Worm (Caenorhabditis elegans) whole organism, L4/young adult: ENCODE data around the gene irld-21.

Source experiments
- W03F9.2 ChIP-seq: fragments of 150-350 bp; optimal IDR thresholded peaks from 2 replicates; lab custom pipeline; 2014; ENCODE audit warnings: missing biosample characterization, missing genetic modification characterization
- dao-5 ChIP-seq: sonication (generic microtip); optimal IDR thresholded peaks from 2 replicates; lab custom pipeline; 2016; ENCODE audit warnings: missing genotype, missing genetic modification characterization, moderate library complexity, missing compliant biosample characterization
- him-1 ChIP-seq: sonication (generic microtip); optimal IDR thresholded peaks from 2 replicates; lab custom pipeline; 2016; ENCODE audit warnings: missing genotype, missing genetic modification reagents, missing genetic modification characterization, missing compliant biosample characterization

irld-21 gene

DNA sequence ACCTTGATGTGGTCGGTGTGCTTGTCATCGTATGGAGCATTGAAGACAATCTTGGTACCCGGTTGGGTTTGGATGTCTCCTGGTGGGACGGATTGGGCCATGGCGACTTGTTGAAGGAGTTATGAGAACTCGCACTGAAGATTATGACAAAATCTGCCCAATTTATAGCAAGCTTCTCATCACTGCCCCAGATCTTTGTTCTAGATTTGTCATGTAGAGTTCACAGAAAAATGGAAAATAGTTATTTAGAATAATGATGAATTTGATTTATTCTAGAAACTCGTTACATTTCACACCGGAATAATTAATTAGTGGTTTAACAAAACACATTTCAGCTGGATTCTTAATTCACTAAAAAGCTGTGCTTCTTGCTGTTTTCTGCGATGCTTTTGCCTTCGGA is 21.5 kb upstream of the irld-21 start, which contains the start of gene msp-38:
TSS of gene msp-38 (minus strand) at position 101 of the 400 bp plus-strand sequence.
- TF ChIP-seq W03F9.2 (tag; lab: Kevin White, UChicago) (no peak), dao-5 (tag; lab: Kevin White, UChicago) (no peak), him-1 (tag; lab: Kevin White, UChicago) (no peak)

DNA sequence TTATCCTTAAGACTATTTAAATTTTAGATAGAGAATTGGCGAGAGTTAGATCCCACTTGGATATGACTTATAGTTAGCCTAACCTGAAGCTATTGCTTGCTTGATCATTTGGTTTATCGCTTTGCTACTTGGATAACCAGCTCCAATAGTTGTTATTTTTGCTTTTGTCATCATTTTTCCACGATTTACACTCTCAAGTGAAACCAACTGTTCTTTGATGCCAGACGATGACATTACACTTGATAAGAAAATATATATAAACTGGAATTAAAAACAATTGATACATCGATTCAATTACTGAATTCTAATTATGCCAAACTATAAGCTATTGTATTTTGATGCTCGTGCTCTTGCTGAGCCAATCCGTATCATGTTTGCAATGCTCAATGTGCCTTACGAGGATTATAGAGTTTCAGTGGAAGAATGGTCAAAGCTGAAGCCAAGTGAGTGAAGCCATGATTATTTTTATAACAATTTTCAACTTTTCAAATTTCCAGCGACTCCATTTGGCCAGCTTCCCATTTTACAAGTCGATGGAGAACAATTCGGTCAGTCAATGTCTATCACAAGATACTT is 19.9 kb upstream of the irld-21 start, which contains the start of the genes gst-2, gst-4 and dhs-12:
TSS of gene gst-2 (minus strand) at position 132 of the 576 bp plus-strand sequence.
TSS of gene gst-4 (plus strand) at position 296 of the 576 bp plus-strand sequence.
TSS of gene dhs-12 (plus strand) at position 526 of the 576 bp plus-strand sequence.
- TF ChIP-seq dao-5 (tag; lab: Kevin White, UChicago): no peak
- no peak for TF ChIP-seq W03F9.2 (tag; lab: Kevin White, UChicago)
- TF ChIP-seq him-1 (tag; lab: Kevin White, UChicago): no peak

DNA sequence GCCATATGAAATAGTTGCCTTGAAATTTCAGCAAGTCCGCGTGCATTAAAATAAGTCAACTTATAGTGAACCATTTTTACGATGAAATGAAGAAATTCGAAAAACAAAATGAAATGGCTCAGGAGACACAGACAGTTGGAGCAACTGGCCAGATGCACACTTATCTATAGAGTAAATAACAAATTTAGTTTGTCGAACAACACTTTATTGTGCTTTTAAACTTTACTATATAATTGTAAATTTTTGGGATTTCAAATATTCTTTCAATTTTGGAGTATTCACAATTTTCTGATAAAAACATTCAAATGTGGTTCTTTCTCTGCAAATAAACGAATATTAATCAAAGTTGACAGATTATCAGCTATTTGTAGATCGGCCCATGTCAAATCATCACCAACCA is 18.0 kb upstream of the irld-21 start, which contains the start of gene gst-3:
TSS of gene gst-3 (minus strand) at position 101 of the 400 bp plus-strand sequence.
- TF ChIP-seq W03F9.2 (tag; lab: Kevin White, UChicago): no peak

DNA sequence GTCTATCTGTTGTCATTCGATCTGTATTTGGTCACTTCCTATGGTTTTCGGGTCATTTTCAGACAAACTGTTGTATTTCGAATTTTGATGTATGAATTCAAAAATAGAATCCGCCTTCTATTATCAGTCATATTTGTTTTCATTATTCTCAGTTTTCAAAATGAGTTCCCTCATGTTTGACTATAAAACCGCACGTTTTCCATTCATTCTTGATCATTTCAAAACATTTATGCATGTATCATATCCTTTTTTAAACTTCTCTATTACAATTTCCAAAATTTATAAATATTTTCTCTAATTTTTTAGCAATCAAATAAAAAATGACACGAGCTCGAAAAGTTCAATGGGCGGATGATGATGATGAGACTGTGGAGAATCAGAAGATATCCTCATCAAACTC is 15.7 kb upstream of the irld-21 start, which contains the start of gene K08F4.12:
TSS of gene K08F4.12 (plus strand) at position 301 of the 400 bp plus-strand sequence.
- no peak for TF ChIP-seq W03F9.2 (tag; lab: Kevin White, UChicago)

DNA sequence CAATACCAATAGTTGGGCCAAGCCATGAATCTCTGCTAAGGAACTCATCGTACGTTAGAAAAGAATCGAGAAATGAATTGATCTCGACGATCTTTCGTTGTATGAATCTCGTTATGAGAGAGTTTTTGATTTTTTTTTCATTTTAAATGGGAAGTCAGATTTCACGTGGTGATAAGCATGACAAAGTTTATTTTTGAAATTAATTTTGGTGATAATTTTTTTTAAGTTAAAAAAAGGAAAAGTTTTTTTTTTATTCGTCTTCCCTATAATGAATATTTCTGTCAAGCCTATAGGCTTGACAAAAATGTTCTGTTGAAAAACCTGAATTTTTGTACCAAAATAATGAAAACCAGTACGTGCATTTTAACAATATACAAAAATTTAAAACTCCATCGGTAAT is 13.7 kb upstream of the irld-21 start, which contains the start of gene K08F4.5:
TSS of gene K08F4.5 (minus strand) at position 101 of the 400 bp plus-strand sequence.
- TF ChIP-seq him-1 (tag; lab: Kevin White, UChicago): no peak

- TF ChIP-seq W03F9.2 (tag; lab: Kevin White, UChicago): no peak
- TF ChIP-seq him-1 (tag; lab: Kevin White, UChicago): no peak
- TF ChIP-seq dao-5 (tag; lab: Kevin White, UChicago): no peak
Observed at ce11 chrIV:10129957-10130356, 7.9 kb upstream of the irld-21 start, which contains the start of gene glt-3. glt-3 (plus strand) TSS chrIV:10130257.

DNA sequence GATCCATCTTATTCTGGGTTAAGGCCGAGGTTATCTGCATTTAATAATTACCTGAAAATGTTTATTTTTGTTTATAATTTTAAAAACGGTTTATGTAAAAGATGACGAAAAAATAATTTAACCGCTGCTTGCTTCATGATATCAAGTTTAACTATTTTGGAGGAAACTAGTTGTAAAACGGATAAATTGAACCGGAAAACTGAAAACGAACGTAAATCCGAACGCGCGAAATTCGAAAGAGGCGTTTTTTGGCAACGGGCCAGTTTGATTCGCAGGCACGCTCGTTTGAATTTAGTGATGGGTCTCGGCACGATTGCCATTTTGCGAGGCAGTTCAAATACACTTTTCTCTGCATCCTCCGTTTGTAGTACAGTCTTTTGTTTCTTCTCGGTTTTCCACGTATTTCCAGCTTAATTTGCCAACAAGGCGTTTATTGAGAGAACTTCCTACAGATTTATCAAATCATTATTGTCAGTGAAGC is 6.8 kb upstream of the irld-21 start, which contains the start of the genes gtbp-1 and K08F4.3:
TSS of gene gtbp-1 (minus strand) at position 51 of the 481 bp plus-strand sequence.
TSS of gene K08F4.3 (plus strand) at position 352 of the 481 bp plus-strand sequence.
- TF ChIP-seq dao-5 (tag; lab: Kevin White, UChicago) (no peak), him-1 (tag; lab: Kevin White, UChicago) (no peak), W03F9.2 (tag; lab: Kevin White, UChicago) (peak; percentile 81)

- TF ChIP-seq W03F9.2 (tag; lab: Kevin White, UChicago) (no peak), dao-5 (tag; lab: Kevin White, UChicago) (no peak), him-1 (tag; lab: Kevin White, UChicago) (no peak)
Observed at ce11 chrIV:10128446-10128845, 6.3 kb upstream of the irld-21 start.

DNA sequence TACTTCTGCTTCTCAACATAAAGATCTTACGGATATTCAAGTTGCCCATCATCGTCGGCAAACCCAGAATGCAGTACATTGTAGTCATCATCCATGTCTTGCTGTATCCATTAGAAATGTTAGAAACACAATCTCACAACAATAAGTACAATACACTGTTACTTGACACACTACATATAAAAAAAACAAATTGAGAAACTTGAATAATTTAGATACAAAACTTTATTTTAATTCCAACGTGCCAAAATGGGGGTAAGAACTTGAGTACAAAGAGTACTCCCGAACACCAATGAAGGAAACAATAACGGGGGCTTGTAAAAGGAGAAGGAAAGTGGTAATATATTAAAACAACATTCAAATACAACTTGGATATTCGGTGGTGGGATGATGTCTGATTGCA is 4.4 kb upstream of the irld-21 start, which contains the start of gene ctf-18:
TSS of gene ctf-18 (minus strand) at position 101 of the 400 bp plus-strand sequence.
- TF ChIP-seq W03F9.2 (tag; lab: Kevin White, UChicago): no peak
- TF ChIP-seq dao-5 (tag; lab: Kevin White, UChicago): no peak
- no peak for TF ChIP-seq him-1 (tag; lab: Kevin White, UChicago)

- no peak for TF ChIP-seq dao-5 (tag; lab: Kevin White, UChicago)
- TF ChIP-seq him-1 (tag; lab: Kevin White, UChicago): no peak
- TF ChIP-seq W03F9.2 (tag; lab: Kevin White, UChicago): no peak
Observed at ce11 chrIV:10116765-10117164, 5.3 kb downstream of the irld-21 start.

DNA sequence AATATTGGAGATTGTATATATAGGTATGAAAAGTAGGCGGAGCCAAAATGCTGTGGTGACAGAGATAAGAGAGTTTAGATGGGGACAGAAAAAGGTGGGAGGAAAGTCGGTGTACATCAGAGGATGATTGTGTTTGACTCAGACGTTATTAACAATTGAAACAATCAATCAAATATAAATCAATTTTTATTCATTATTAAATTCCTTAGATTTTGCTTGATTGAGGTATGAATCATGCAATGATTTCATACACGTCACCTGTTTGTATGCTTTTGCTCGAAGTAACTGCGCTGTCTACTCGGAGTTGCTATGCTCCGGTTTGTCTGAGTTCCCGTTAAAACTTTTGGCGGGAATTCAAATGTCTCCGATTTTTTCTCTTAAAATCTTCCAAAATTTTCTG is 7.0 kb downstream of the irld-21 start, which contains the start of gene C04G2.10:
TSS of gene C04G2.10 (plus strand) at position 301 of the 400 bp plus-strand sequence.
- no peak for TF ChIP-seq him-1 (tag; lab: Kevin White, UChicago)

DNA sequence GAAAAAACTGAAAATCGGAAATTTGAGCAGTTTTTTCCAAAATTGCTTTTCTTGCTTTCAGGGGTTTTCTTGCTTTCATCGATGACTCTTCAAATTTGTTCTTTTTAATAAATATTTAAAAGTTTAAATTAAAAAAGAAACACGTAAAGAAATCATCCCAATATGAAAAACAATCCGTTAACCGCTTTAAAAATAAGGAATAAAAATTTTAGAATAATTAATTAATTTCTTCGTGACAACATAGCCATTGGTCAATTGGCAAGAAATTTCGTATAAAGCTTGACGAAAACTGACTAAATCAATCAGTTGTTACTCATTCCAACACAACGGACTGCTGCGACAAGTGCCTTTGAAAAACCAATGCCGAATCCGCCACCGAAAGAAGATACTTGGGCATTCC is 9.5 kb downstream of the irld-21 start, which contains the start of gene nsph-3.2:
TSS of gene nsph-3.2 (plus strand) at position 301 of the 400 bp plus-strand sequence.
- TF ChIP-seq dao-5 (tag; lab: Kevin White, UChicago) (no peak), him-1 (tag; lab: Kevin White, UChicago) (no peak), W03F9.2 (tag; lab: Kevin White, UChicago) (no peak)

- no peak for TF ChIP-seq dao-5 (tag; lab: Kevin White, UChicago)
- no peak for TF ChIP-seq him-1 (tag; lab: Kevin White, UChicago)
- no peak for TF ChIP-seq W03F9.2 (tag; lab: Kevin White, UChicago)
Observed at ce11 chrIV:10111441-10111840, 10.7 kb downstream of the irld-21 start, which contains the start of gene spch-1. spch-1 (minus strand) TSS chrIV:10111541.

DNA sequence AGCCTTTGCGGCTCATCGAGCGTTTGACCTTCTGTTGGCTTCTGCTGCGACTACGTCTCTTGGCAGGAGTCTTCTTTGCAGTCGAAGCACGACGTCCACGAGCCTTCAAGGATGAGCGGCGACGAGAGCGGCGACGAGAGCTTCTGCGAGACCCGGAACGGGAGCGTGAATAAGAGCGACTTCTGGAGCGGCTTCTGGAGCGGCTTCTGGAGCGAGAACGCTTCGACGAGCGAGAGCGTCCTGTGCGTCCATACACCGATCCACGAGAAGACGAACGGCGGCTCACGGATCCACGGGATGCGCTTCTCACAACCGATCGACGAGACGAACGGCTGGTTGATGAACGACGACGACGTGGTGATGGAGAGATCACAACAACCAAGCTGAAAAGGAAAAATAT is 11.2 kb downstream of the irld-21 start:
- TF ChIP-seq dao-5 (tag; lab: Kevin White, UChicago) (no peak), W03F9.2 (tag; lab: Kevin White, UChicago) (no peak), him-1 (tag; lab: Kevin White, UChicago) (no peak)
